Worm (Caenorhabditis elegans): Measurements from ENCODE around the gene sri-50.

Gene sri-50

DNA sequence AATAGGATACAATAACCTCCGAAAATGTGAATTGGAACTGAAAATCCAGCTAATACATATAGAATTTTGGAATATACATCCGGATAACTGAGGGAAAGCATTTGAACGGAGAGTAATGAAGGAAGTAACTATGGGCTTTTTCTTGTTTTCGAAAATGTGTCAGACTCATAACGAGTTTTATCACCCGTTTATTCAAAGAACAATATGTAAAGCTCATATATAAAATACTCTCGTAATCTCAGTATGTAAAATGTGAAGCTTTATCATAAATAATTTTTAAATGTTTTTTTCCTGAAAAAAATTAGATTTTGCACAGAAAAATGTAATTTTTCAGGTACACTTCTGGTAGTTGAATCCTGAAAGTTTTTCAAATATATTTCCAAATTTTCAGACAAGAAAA, 26.9 kb downstream of the sri-50 start, which contains the start of gene srh-297:
TSS of gene srh-297 (minus strand) at position 101 of the 400 bp plus-strand sequence.
- no peak for TF ChIP-seq nhr-11 (tag; optimal IDR thresholded peaks at IDR 0.05)
- no peak for TF ChIP-seq Y22D7AL.16 (tag; optimal IDR thresholded peaks at IDR 0.05)
- no peak for TF ChIP-seq T23F11.4 (GFP tag; optimal IDR thresholded peaks at IDR 0.05)
- no peak for TF ChIP-seq ahr-1 (tag; optimal IDR thresholded peaks at IDR 0.05)
- no peak for TF ChIP-seq ama-1 (optimal IDR thresholded peaks at IDR 0.05)
- no peak for TF ChIP-seq pax-1 (tag; optimal IDR thresholded peaks at IDR 0.05)
- TF ChIP-seq che-1 (tag; optimal IDR thresholded peaks at IDR 0.05) = no peak

DNA sequence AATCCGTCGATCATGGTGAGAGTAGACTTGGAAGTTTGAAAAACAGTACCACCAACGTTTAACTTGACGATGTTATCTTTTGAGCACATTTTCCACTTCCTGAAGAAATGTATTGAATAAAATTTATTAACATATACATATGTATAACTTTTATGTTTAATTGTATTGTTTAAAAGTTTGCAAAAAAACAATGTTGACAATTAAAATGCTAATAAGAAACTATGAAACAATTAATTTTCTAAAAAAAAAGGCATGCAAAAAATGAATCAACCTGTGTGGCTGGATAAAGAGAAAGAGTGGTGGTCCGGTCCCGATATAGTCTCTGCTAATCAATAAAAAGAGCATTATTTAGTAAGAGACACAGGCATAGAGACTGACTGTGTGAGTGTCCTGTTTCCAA, 31.2 kb downstream of the sri-50 start, which contains the start of gene C17F4.8:
TSS of gene C17F4.8 (minus strand) at position 101 of the 400 bp plus-strand sequence.
- no peak for TF ChIP-seq ahr-1 (tag; optimal IDR thresholded peaks at IDR 0.05)
- no peak for TF ChIP-seq ceh-24 (tag; optimal IDR thresholded peaks at IDR 0.05)

DNA sequence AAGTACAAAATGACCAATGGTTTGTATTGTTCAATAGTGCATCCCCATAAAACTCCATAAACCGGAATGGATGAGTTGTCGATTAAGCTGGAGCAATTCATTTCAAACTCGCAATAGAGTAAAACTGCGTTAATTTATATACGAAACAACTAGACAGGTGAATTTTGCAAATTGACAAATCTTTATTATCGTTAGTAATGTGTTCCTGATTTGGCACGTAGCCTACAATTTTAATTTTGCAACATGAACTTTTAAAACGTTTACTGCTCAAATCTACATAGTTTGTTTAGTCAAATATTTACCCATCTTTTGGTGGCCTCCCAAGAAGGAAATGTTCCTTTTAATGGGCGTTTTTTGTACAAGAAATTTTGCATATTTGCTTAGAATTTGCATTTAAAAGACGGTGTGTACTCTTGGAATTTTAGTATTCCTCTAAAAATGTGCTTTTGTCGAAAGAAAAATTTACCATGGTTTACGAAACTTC, 33.6 kb downstream of the sri-50 start, which contains the start of the genes srz-67 and C17F4.11:
TSS of gene srz-67 (minus strand) at position 101 of the 484 bp plus-strand sequence.
TSS of gene C17F4.11 (plus strand) at position 434 of the 484 bp plus-strand sequence.
- TF ChIP-seq unc-55 (GFP tag; optimal IDR thresholded peaks at IDR 0.05) (no peak), elt-2 (tag; optimal IDR thresholded peaks at IDR 0.05) (no peak), eyg-1 (tag; optimal IDR thresholded peaks at IDR 0.05) (no peak), hlh-6 (tag; optimal IDR thresholded peaks at IDR 0.05) (no peak)

DNA sequence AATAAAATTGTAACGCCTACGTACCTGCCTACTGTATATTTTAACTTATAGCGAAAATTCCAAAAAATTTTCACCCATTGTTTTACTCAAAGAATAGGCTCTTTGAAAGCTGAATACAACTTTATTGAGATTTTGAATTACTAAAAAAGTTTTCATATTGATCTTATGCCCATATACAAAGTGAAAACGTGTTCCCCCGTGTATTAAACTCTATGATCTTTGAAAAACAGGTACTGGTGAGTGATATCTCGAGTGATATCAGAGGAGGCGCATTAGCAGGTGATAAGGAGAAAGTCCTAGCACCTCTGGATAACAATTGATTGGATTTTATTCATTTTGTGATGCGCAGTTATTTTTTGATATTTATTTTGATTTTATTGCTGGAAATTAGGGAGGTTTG, 36.7 kb downstream of the sri-50 start, which contains the start of gene C17F4.3:
TSS of gene C17F4.3 (plus strand) at position 301 of the 400 bp plus-strand sequence.
- no peak for TF ChIP-seq ceh-22 (tag; optimal IDR thresholded peaks at IDR 0.05)

DNA sequence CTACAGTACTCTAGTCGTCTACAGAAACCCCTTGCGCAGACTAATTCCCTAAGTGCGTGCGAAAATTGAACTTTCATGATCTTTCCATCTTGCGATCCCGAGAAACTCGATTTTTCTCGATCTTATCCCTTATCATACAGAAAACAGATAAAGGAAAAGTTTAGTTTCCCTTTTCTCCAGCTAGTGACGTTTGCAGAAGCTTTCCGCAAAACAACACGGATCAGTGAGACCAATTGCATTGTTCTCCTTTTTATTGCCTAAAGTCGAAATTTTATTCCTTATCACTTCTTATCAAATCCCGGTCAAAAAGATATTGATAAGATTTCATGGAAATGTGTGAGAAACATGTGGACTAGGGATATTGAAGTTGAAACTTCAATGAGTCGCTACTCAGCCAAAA, 38.3 kb downstream of the sri-50 start:
- TF ChIP-seq fkh-6 (tag; optimal IDR thresholded peaks at IDR 0.05) = no peak
- no peak for TF ChIP-seq ceh-2 (tag; optimal IDR thresholded peaks at IDR 0.05)
- TF ChIP-seq ceh-18 (tag; optimal IDR thresholded peaks at IDR 0.05) = no peak
- TF ChIP-seq sdc-2 (tag; optimal IDR thresholded peaks at IDR 0.05) = no peak
- no peak for TF ChIP-seq unc-3 (GFP tag; conservative IDR thresholded peaks at IDR 0.05)
- no peak for TF ChIP-seq unc-3 (tag; optimal IDR thresholded peaks at IDR 0.05)
- no peak for TF ChIP-seq K09A11.1 (tag; optimal IDR thresholded peaks at IDR 0.05; ENCODE audit: insufficient read depth)
- no peak for TF ChIP-seq unc-55 (GFP tag; optimal IDR thresholded peaks at IDR 0.05)
- TF ChIP-seq ceh-45 (GFP tag; IDR thresholded peaks at IDR 0.05) = no peak
- no peak for TF ChIP-seq fax-1 (tag; optimal IDR thresholded peaks at IDR 0.05)
- TF ChIP-seq ceh-31 (tag; optimal IDR thresholded peaks at IDR 0.05) = no peak
- TF ChIP-seq rnt-1 (tag; optimal IDR thresholded peaks at IDR 0.05) = no peak
- no peak for TF ChIP-seq madf-2 (tag; optimal IDR thresholded peaks at IDR 0.05)
- TF ChIP-seq ceh-22 (tag; optimal IDR thresholded peaks at IDR 0.05) = no peak
- no peak for TF ChIP-seq ceh-19 (GFP tag; optimal IDR thresholded peaks at IDR 0.05)

DNA sequence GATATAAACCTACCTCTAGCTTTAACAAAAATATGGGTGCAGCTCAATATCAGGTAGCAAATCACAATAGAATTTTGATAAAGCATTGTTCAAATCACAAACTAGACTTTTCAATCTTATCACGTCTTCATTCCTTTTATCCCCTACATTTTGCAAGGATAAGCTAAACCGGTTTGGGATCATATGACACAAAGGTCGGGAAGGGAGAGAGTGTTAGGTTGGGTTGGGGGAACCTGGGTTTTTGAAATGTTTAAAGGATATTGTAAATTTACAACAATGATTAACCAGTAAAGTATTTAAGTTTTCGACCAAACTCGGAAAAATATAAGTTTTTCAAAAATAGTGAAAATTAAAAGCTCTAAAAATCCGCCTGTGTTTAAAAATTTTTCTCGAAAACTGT, 40.6 kb downstream of the sri-50 start, which contains the start of gene C17F4.12:
TSS of gene C17F4.12 (minus strand) at position 101 of the 400 bp plus-strand sequence.
- no peak for TF ChIP-seq sox-2 (GFP tag; IDR thresholded peaks at IDR 0.05)
- no peak for TF ChIP-seq ceh-34 (tag; optimal IDR thresholded peaks at IDR 0.05)
- TF ChIP-seq elt-4 (tag; optimal IDR thresholded peaks at IDR 0.05) = no peak
- no peak for TF ChIP-seq hlh-30 (tag; optimal IDR thresholded peaks at IDR 0.05; ENCODE audit: insufficient read depth)
- no peak for TF ChIP-seq sdc-2 (tag; optimal IDR thresholded peaks at IDR 0.05)
- no peak for TF ChIP-seq K09A11.1 (tag; optimal IDR thresholded peaks at IDR 0.05; ENCODE audit: insufficient read depth)
- no peak for TF ChIP-seq ceh-14 (tag; optimal IDR thresholded peaks at IDR 0.05)
- TF ChIP-seq madf-2 (tag; optimal IDR thresholded peaks at IDR 0.05) = no peak
- no peak for TF ChIP-seq ceh-31 (tag; optimal IDR thresholded peaks at IDR 0.05)
- TF ChIP-seq unc-42 (tag; optimal IDR thresholded peaks at IDR 0.05) = no peak
- TF ChIP-seq unc-55 (GFP tag; optimal IDR thresholded peaks at IDR 0.05) = no peak
- TF ChIP-seq ceh-45 (GFP tag; IDR thresholded peaks at IDR 0.05) = no peak
- no peak for TF ChIP-seq ceh-30 (tag; optimal IDR thresholded peaks at IDR 0.05)
- TF ChIP-seq T23F11.4 (GFP tag; optimal IDR thresholded peaks at IDR 0.05) = no peak
- TF ChIP-seq Y22D7AL.16 (tag; optimal IDR thresholded peaks at IDR 0.05) = no peak
- TF ChIP-seq nhr-11 (tag; optimal IDR thresholded peaks at IDR 0.05) = no peak
- no peak for TF ChIP-seq ztf-16 (tag; optimal IDR thresholded peaks at IDR 0.05)
- no peak for TF ChIP-seq rnt-1 (tag; optimal IDR thresholded peaks at IDR 0.05)
- no peak for TF ChIP-seq pat-9 (tag; optimal IDR thresholded peaks at IDR 0.05)
- no peak for TF ChIP-seq ahr-1 (tag; optimal IDR thresholded peaks at IDR 0.05)

Data from whole organism, late embryonic.